Fruit fly (Drosophila melanogaster): Measurements from ENCODE around the gene Prp4k.

Gene Prp4k

dm6 chr3L:160446-161094 lies 50.7 kb downstream of the Prp4k start (continued):
- TF ChIP-seq CG15514 (GFP tag; optimal IDR thresholded peaks at IDR 0.05) (no peak), ken (GFP tag; IDR thresholded peaks at IDR 0.05) (peak; percentile 14; the same call in 1 of the 3 replicates), CG6689 (GFP tag; IDR thresholded peaks at IDR 0.05) (no peak), Bgb (GFP tag; IDR thresholded peaks at IDR 0.05; ENCODE audit: partially characterized antibody) (peak; percentile 66), CG12942 (GFP tag; optimal IDR thresholded peaks at IDR 0.05) (no peak), Fer3 (tag; optimal IDR thresholded peaks at IDR 0.05) (peak; percentile 12), CG8924 (tag; optimal IDR thresholded peaks at IDR 0.05) (peak; percentile 32), Ravus (GFP tag; IDR thresholded peaks at IDR 0.05) (no peak), kni (GFP tag; optimal IDR thresholded peaks at IDR 0.05) (peak; percentile 48), CG9932 (GFP tag; IDR thresholded peaks at IDR 0.05) (no peak), sc (optimal IDR thresholded peaks at IDR 0.05) (no peak), sc (GFP tag; optimal IDR thresholded peaks at IDR 0.05) (no peak), CG4820 (GFP tag; optimal IDR thresholded peaks at IDR 0.05) (no peak), CG15011 (GFP tag; optimal IDR thresholded peaks at IDR 0.05) (no peak), pan (optimal IDR thresholded peaks at IDR 0.05) (no peak), pan (GFP tag; optimal IDR thresholded peaks at IDR 0.05 in 1 of 2, IDR thresholded peaks at IDR 0.05 in 1 of 2) (peak in 1 of 2 experiments; percentile 62), sima (GFP tag; optimal IDR thresholded peaks at IDR 0.05) (no peak), gt (GFP tag; IDR thresholded peaks at IDR 0.05) (no peak), C15 (GFP tag; IDR thresholded peaks at IDR 0.05) (no peak), B-H2 (GFP tag; optimal IDR thresholded peaks at IDR 0.05) (peak; percentile 38), rib (GFP tag; IDR thresholded peaks at IDR 0.05) (no peak), Aef1 (GFP tag; IDR thresholded peaks at IDR 0.05) (no peak), CG16863 (GFP tag; optimal IDR thresholded peaks at IDR 0.05) (no peak), HLHmδ (GFP tag; optimal IDR thresholded peaks at IDR 0.05) (peak; percentile 64), CG11093 (GFP tag; IDR thresholded peaks at IDR 0.05) (no peak), CG8359 (GFP tag; optimal IDR thresholded peaks at IDR 0.05; ENCODE audit: borderline replicate concordance) (no peak), her (GFP tag; optimal IDR thresholded peaks at IDR 0.05) (peak; percentile 10), NFAT (GFP tag; IDR thresholded peaks at IDR 0.05) (peak; percentile 36; the same call in 1 of the 2 replicates), CG15269 (tag; optimal IDR thresholded peaks at IDR 0.05) (peak; percentile 26), sd (tag; optimal IDR thresholded peaks at IDR 0.05) (peak; percentile 5), ci (GFP tag; IDR thresholded peaks at IDR 0.05) (peak; percentile 70), CG12299 (tag; optimal IDR thresholded peaks at IDR 0.05) (peak; percentile 35), CG13287 (GFP tag; IDR thresholded peaks at IDR 0.05; ENCODE audit: partially characterized antibody) (peak; percentile 44; the same call in 1 of the 2 replicates), CG8089 (GFP tag; optimal IDR thresholded peaks at IDR 0.05) (no peak), eve (GFP tag; optimal IDR thresholded peaks at IDR 0.05) (peak in 1 of 2 experiments; percentile 79), Dp (GFP tag; optimal IDR thresholded peaks at IDR 0.05) (no peak), bigmax (GFP tag; optimal IDR thresholded peaks at IDR 0.05) (peak; percentile 51), CG2678 (tag; optimal IDR thresholded peaks at IDR 0.05) (peak; percentile 40), CG1603 (tag; optimal IDR thresholded peaks at IDR 0.05) (peak; percentile 7), nom (GFP tag; optimal IDR thresholded peaks at IDR 0.05) (peak; percentile 17), CG4617 (GFP tag; optimal IDR thresholded peaks at IDR 0.05; ENCODE audit: borderline replicate concordance) (no peak), Dip3 (GFP tag; optimal IDR thresholded peaks at IDR 0.05) (no peak), unc-4 (GFP tag; IDR thresholded peaks at IDR 0.05; ENCODE audit: partially characterized antibody) (0 out of 2 replicates have a peak, but pooled peaks have one; percentile 28), dmrt99B (tag; optimal IDR thresholded peaks at IDR 0.05) (no peak), Meics (GFP tag; optimal IDR thresholded peaks at IDR 0.05) (peak; percentile 8), zf30C (GFP tag; optimal IDR thresholded peaks at IDR 0.05) (peak; percentile 33), HLH54F (GFP tag; optimal IDR thresholded peaks at IDR 0.05) (no peak), CG7839 (tag; optimal IDR thresholded peaks at IDR 0.05) (peak; percentile 5), CG15696 (tag; optimal IDR thresholded peaks at IDR 0.05) (no peak), CG32772 (GFP tag; IDR thresholded peaks at IDR 0.05) (no peak)

All from whole organism, embryonic.